Worm (Caenorhabditis elegans): ENCODE results near the gene ZC190.8.

Gene ZC190.8

ce11 chrV:8673498-8673897, 14.1 kb downstream of the ZC190.8 start, which contains the start of gene ZC190.5:
Gene ZC190.5 (minus strand): TSS chrV:8673598.
- TF ChIP-seq nfya-1 (tag; optimal IDR thresholded peaks at IDR 0.05) (no peak), fkh-6 (tag; optimal IDR thresholded peaks at IDR 0.05) (no peak), ceh-31 (tag; optimal IDR thresholded peaks at IDR 0.05) (no peak), ceh-19 (GFP tag; optimal IDR thresholded peaks at IDR 0.05) (no peak), hlh-13 (GFP tag; optimal IDR thresholded peaks at IDR 0.05) (no peak), K02D7.2 (tag; optimal IDR thresholded peaks at IDR 0.05) (no peak), hlh-6 (tag; optimal IDR thresholded peaks at IDR 0.05) (no peak), ceh-18 (tag; optimal IDR thresholded peaks at IDR 0.05) (no peak), che-1 (tag; optimal IDR thresholded peaks at IDR 0.05) (no peak), unc-55 (GFP tag; optimal IDR thresholded peaks at IDR 0.05) (no peak)

- no peak for TF ChIP-seq unc-3 (GFP tag; conservative IDR thresholded peaks at IDR 0.05)
- no peak for TF ChIP-seq unc-3 (tag; optimal IDR thresholded peaks at IDR 0.05)
- no peak for TF ChIP-seq mec-3 (tag; optimal IDR thresholded peaks at IDR 0.05; ENCODE audit: borderline replicate concordance)
- TF ChIP-seq ama-1 (optimal IDR thresholded peaks at IDR 0.05), result no peak
- no peak for TF ChIP-seq hlh-6 (tag; optimal IDR thresholded peaks at IDR 0.05)
- no peak for TF ChIP-seq K09A11.1 (tag; optimal IDR thresholded peaks at IDR 0.05; ENCODE audit: insufficient read depth)
- no peak for TF ChIP-seq fax-1 (tag; optimal IDR thresholded peaks at IDR 0.05)
- TF ChIP-seq pax-1 (tag; optimal IDR thresholded peaks at IDR 0.05), result no peak
- no peak for TF ChIP-seq hlh-30 (tag; optimal IDR thresholded peaks at IDR 0.05; ENCODE audit: insufficient read depth)
- no peak for TF ChIP-seq ztf-16 (tag; optimal IDR thresholded peaks at IDR 0.05)
- no peak for TF ChIP-seq unc-55 (GFP tag; optimal IDR thresholded peaks at IDR 0.05)
Observed at ce11 chrV:8671568-8672123, 16.0 kb downstream of the ZC190.8 start.

- no peak for TF ChIP-seq hlh-30 (tag; optimal IDR thresholded peaks at IDR 0.05; ENCODE audit: insufficient read depth)
- no peak for TF ChIP-seq lim-6 (tag; optimal IDR thresholded peaks at IDR 0.05)
- TF ChIP-seq unc-42 (tag; optimal IDR thresholded peaks at IDR 0.05), result no peak
- no peak for TF ChIP-seq lin-11 (tag; optimal IDR thresholded peaks at IDR 0.05)
- TF ChIP-seq ceh-31 (tag; optimal IDR thresholded peaks at IDR 0.05), result no peak
- no peak for TF ChIP-seq che-1 (tag; optimal IDR thresholded peaks at IDR 0.05)
- no peak for TF ChIP-seq fkh-6 (tag; optimal IDR thresholded peaks at IDR 0.05)
- no peak for TF ChIP-seq ceh-18 (tag; optimal IDR thresholded peaks at IDR 0.05)
- TF ChIP-seq unc-86 (tag; optimal IDR thresholded peaks at IDR 0.05), result no peak
- no peak for TF ChIP-seq Y22D7AL.16 (tag; optimal IDR thresholded peaks at IDR 0.05)
- no peak for TF ChIP-seq ceh-9 (tag; optimal IDR thresholded peaks at IDR 0.05)
- TF ChIP-seq ceh-34 (tag; optimal IDR thresholded peaks at IDR 0.05), result no peak
- no peak for TF ChIP-seq ceh-22 (tag; optimal IDR thresholded peaks at IDR 0.05)
- no peak for TF ChIP-seq elt-2 (tag; optimal IDR thresholded peaks at IDR 0.05)
- no peak for TF ChIP-seq hlh-6 (tag; optimal IDR thresholded peaks at IDR 0.05)
- no peak for TF ChIP-seq ahr-1 (tag; optimal IDR thresholded peaks at IDR 0.05)
- TF ChIP-seq tbx-2 (tag; optimal IDR thresholded peaks at IDR 0.05), result no peak
- TF ChIP-seq dmd-4 (tag; optimal IDR thresholded peaks at IDR 0.05; ENCODE audit: borderline replicate concordance), result no peak
- no peak for TF ChIP-seq madf-2 (tag; optimal IDR thresholded peaks at IDR 0.05)
Observed at ce11 chrV:8670759-8671158, 16.8 kb downstream of the ZC190.8 start.

ce11 chrV:8668224-8668623, 19.4 kb downstream of the ZC190.8 start:
- TF ChIP-seq unc-55 (GFP tag; optimal IDR thresholded peaks at IDR 0.05), result no peak
- no peak for TF ChIP-seq che-1 (tag; optimal IDR thresholded peaks at IDR 0.05)
- TF ChIP-seq unc-3 (GFP tag; conservative IDR thresholded peaks at IDR 0.05), result no peak
- no peak for TF ChIP-seq unc-3 (tag; optimal IDR thresholded peaks at IDR 0.05)
- no peak for TF ChIP-seq hlh-8 (tag; optimal IDR thresholded peaks at IDR 0.05)
- TF ChIP-seq eyg-1 (tag; optimal IDR thresholded peaks at IDR 0.05), result no peak
- TF ChIP-seq C38D4.7 (GFP tag; optimal IDR thresholded peaks at IDR 0.05), result no peak
- TF ChIP-seq ceh-30 (tag; optimal IDR thresholded peaks at IDR 0.05), result no peak
- no peak for TF ChIP-seq tbx-7 (tag; optimal IDR thresholded peaks at IDR 0.05)
- TF ChIP-seq fkh-10 (GFP tag; optimal IDR thresholded peaks at IDR 0.05), result no peak
- no peak for TF ChIP-seq fax-1 (tag; optimal IDR thresholded peaks at IDR 0.05)
- no peak for TF ChIP-seq ztf-16 (tag; optimal IDR thresholded peaks at IDR 0.05)
- TF ChIP-seq ama-1 (optimal IDR thresholded peaks at IDR 0.05), result no peak
- TF ChIP-seq lim-6 (tag; optimal IDR thresholded peaks at IDR 0.05), result no peak
- TF ChIP-seq nhr-232 (tag; optimal IDR thresholded peaks at IDR 0.05), result no peak

Measured in whole organism, late embryonic.